Fruit fly (Drosophila melanogaster) whole organism, prepupa: ENCODE results near the gene Patj.
A peak's percentile ranks its signal among the peaks of the same experiment; 100 is the strongest.

Experiments
- Blimp-1 ChIP-seq: fragments of 200-800 bp; sonication (Bioruptor generic); optimal IDR thresholded peaks from 3 replicates; lab custom pipeline; 2017; ENCODE audit warnings: missing biosample characterization, missing genetic modification characterization, mild to moderate bottlenecking, moderate library complexity, missing genetic modification reagents
- CG10631 ChIP-seq: fragments of 200-800 bp; sonication (Bioruptor generic); optimal IDR thresholded peaks from 2 replicates; lab custom pipeline; 2016; ENCODE audit warnings: missing biosample characterization, missing genetic modification characterization
- CG10669 ChIP-seq: fragments of 200-800 bp; sonication (Bioruptor generic); optimal IDR thresholded peaks from 3 replicates; lab custom pipeline; 2018; ENCODE audit warnings: missing biosample characterization, mild to moderate bottlenecking, missing genetic modification characterization, moderate library complexity
- CG11294 ChIP-seq: fragments of 200-800 bp; sonication (Bioruptor generic); IDR thresholded peaks from 2 replicates; pipeline ENCODE4 v1.3.6; 2022; ENCODE audit warnings: missing biosample characterization, missing genetic modification characterization
- CG11762 ChIP-seq: fragments of 200-800 bp; sonication (Bioruptor generic); optimal IDR thresholded peaks from 3 replicates; lab custom pipeline; 2016; ENCODE audit warnings: missing biosample characterization, missing genetic modification characterization; ENCODE audit not compliant: insufficient read depth
- CG15336 ChIP-seq: fragments of 200-800 bp; sonication (Bioruptor generic); IDR thresholded peaks from 2 replicates; pipeline ENCODE4 v1.3.6; 2022; ENCODE audit warnings: missing biosample characterization, missing genetic modification characterization
- CG1621 ChIP-seq: fragments of 200-800 bp; sonication (Bioruptor generic); optimal IDR thresholded peaks from 3 replicates; lab custom pipeline; 2018; ENCODE audit warnings: missing biosample characterization, mild to moderate bottlenecking, missing genetic modification characterization
- CG3032 ChIP-seq: fragments of 200-800 bp; optimal IDR thresholded peaks from 2 replicates; lab custom pipeline; 2019; ENCODE audit warnings: missing biosample characterization, mild to moderate bottlenecking, missing genetic modification characterization, moderate library complexity
- CG31627 ChIP-seq: fragments of 200-800 bp; sonication (Bioruptor generic); optimal IDR thresholded peaks from 3 replicates; lab custom pipeline; 2016; ENCODE audit warnings: missing biosample characterization, missing genetic modification characterization
- CG32006 ChIP-seq: fragments of 200-800 bp; sonication (Bioruptor generic); optimal IDR thresholded peaks from 3 replicates; lab custom pipeline; 2017; ENCODE audit warnings: missing biosample characterization, mild to moderate bottlenecking, missing genetic modification characterization
- CG34406 ChIP-seq: fragments of 200-800 bp; sonication (Bioruptor generic); optimal IDR thresholded peaks from 3 replicates; lab custom pipeline; 2016; ENCODE audit warnings: missing biosample characterization, missing genetic modification characterization
- CG6163 ChIP-seq: fragments of 200-800 bp; sonication (Bioruptor generic); IDR thresholded peaks from 3 replicates; pipeline ENCODE4 v1.3.6; 2022; ENCODE audit warnings: missing biosample characterization, missing genetic modification characterization
- CG6276 ChIP-seq: fragments of 200-800 bp; sonication (Bioruptor generic); optimal IDR thresholded peaks from 2 replicates; lab custom pipeline; 2017; ENCODE audit warnings: missing biosample characterization, mild to moderate bottlenecking, missing genetic modification characterization
- CG6792 ChIP-seq: fragments of 200-800 bp; sonication (Bioruptor generic); optimal IDR thresholded peaks from 3 replicates; lab custom pipeline; 2016; ENCODE audit warnings: missing biosample characterization, missing genetic modification characterization
- CG6808 ChIP-seq: fragments of 200-800 bp; sonication (Bioruptor generic); optimal IDR thresholded peaks from 3 replicates; lab custom pipeline; 2017; ENCODE audit warnings: missing biosample characterization, missing genetic modification characterization, mild to moderate bottlenecking, moderate library complexity, missing genetic modification reagents
- CG6854 ChIP-seq: fragments of 200-800 bp; sonication (Bioruptor generic); optimal IDR thresholded peaks from 2 replicates; lab custom pipeline; 2017; ENCODE audit warnings: missing biosample characterization, mild to moderate bottlenecking, missing genetic modification characterization
- CG8119 ChIP-seq: fragments of 200-800 bp; sonication (Bioruptor generic); IDR thresholded peaks from 3 replicates; pipeline ENCODE4 v1.3.6; 2022; ENCODE audit warnings: missing biosample characterization, missing genetic modification characterization
- CG9139 ChIP-seq: fragments of 200-800 bp; sonication (Bioruptor generic); optimal IDR thresholded peaks from 3 replicates; lab custom pipeline; 2017; ENCODE audit warnings: missing biosample characterization, mild to moderate bottlenecking, missing genetic modification characterization
- Eip78C ChIP-seq: fragments of 200-800 bp; sonication (Bioruptor generic); peaks from one replicate; lab custom pipeline; 2016; ENCODE audit warnings: missing biosample characterization, missing genetic modification characterization
- Eip93F ChIP-seq: fragments of 200-800 bp; sonication (Bioruptor generic); optimal IDR thresholded peaks from 2 replicates; lab custom pipeline; 2016; ENCODE audit warnings: missing biosample characterization, mild to moderate bottlenecking, missing genetic modification characterization
- Ets21C ChIP-seq: fragments of 200-800 bp; sonication (Bioruptor generic); optimal IDR thresholded peaks from 3 replicates; lab custom pipeline; 2016; ENCODE audit warnings: missing biosample characterization, missing genetic modification characterization
- Ets96B ChIP-seq: fragments of 200-800 bp; optimal IDR thresholded peaks from 2 replicates; lab custom pipeline; 2019; ENCODE audit warnings: missing biosample characterization, mild to moderate bottlenecking, missing genetic modification characterization, moderate library complexity
- Gug ChIP-seq: fragments of 200-800 bp; sonication (Bioruptor generic); IDR thresholded peaks from 2 replicates; pipeline ENCODE4 v1.3.6; 2022; ENCODE audit warnings: missing biosample characterization, missing genetic modification characterization
- Hr38 ChIP-seq: sonication (Bioruptor generic); optimal IDR thresholded peaks from 2 replicates; lab custom pipeline; 2016; ENCODE audit warnings: missing biosample characterization, missing genetic modification characterization
- Hr39 ChIP-seq: fragments of 200-800 bp; sonication (Bioruptor generic); optimal IDR thresholded peaks from 2 replicates; lab custom pipeline; 2016; ENCODE audit warnings: missing biosample characterization, missing genetic modification characterization
- Lpt ChIP-seq: fragments of 200-800 bp; sonication (Bioruptor generic); optimal IDR thresholded peaks from 3 replicates; lab custom pipeline; 2016; ENCODE audit warnings: missing biosample characterization, missing genetic modification characterization
- Met ChIP-seq: fragments of 200-800 bp; sonication (Bioruptor generic); optimal IDR thresholded peaks from 3 replicates; lab custom pipeline; 2016; ENCODE audit warnings: missing biosample characterization, missing genetic modification characterization
- OdsH ChIP-seq: fragments of 200-800 bp; sonication (Bioruptor generic); optimal IDR thresholded peaks from 3 replicates; lab custom pipeline; 2016; ENCODE audit warnings: missing biosample characterization, missing genetic modification characterization
- Smox ChIP-seq: fragments of 200-800 bp; sonication (Bioruptor generic); optimal IDR thresholded peaks from 3 replicates; lab custom pipeline; 2016; ENCODE audit warnings: missing biosample characterization, missing genetic modification characterization
- Sox14 ChIP-seq: fragments of 200-800 bp; sonication (Bioruptor generic); optimal IDR thresholded peaks from 3 replicates; lab custom pipeline; 2016; ENCODE audit warnings: missing biosample characterization, missing genetic modification characterization
- achi ChIP-seq: fragments of 200-800 bp; sonication (Bioruptor generic); optimal IDR thresholded peaks from 3 replicates; lab custom pipeline; 2016; ENCODE audit warnings: missing biosample characterization, missing genetic modification characterization
- acj6 ChIP-seq: fragments of 200-800 bp; sonication (Bioruptor generic); optimal IDR thresholded peaks from 3 replicates; lab custom pipeline; 2016; ENCODE audit warnings: missing biosample characterization, missing genetic modification characterization
- dsx ChIP-seq: fragments of 200-800 bp; optimal IDR thresholded peaks from 3 replicates; lab custom pipeline; 2019; ENCODE audit warnings: missing biosample characterization, mild to moderate bottlenecking, missing genetic modification characterization, moderate library complexity; ENCODE audit not compliant: poor library complexity, severe bottlenecking
- eg ChIP-seq: fragments of 200-800 bp; sonication (Bioruptor generic); IDR thresholded peaks from 3 replicates; pipeline ENCODE4 v1.3.6; 2022; ENCODE audit warnings: missing biosample characterization, missing genetic modification characterization
- fd59A ChIP-seq: fragments of 200-800 bp; sonication (Bioruptor generic); optimal IDR thresholded peaks from 2 replicates; lab custom pipeline; 2017; ENCODE audit warnings: missing biosample characterization, mild to moderate bottlenecking, missing genetic modification characterization, missing genetic modification reagents
- fd85E ChIP-seq: fragments of 200-800 bp; sonication (Bioruptor generic); optimal IDR thresholded peaks from 3 replicates; lab custom pipeline; 2016; ENCODE audit warnings: missing biosample characterization, missing genetic modification characterization
- fkh ChIP-seq: fragments of 200-800 bp; sonication (Bioruptor generic); optimal IDR thresholded peaks from 3 replicates; lab custom pipeline; 2017; ENCODE audit warnings: missing biosample characterization, mild to moderate bottlenecking, missing genetic modification characterization, moderate library complexity
- lz ChIP-seq: fragments of 200-800 bp; sonication (Bioruptor generic); optimal IDR thresholded peaks from 3 replicates; lab custom pipeline; 2016; ENCODE audit warnings: missing biosample characterization, missing genetic modification characterization
- net ChIP-seq: fragments of 200-800 bp; sonication (Bioruptor generic); optimal IDR thresholded peaks from 3 replicates; lab custom pipeline; 2016; ENCODE audit warnings: missing biosample characterization, missing genetic modification characterization
- pdm3 ChIP-seq: fragments of 200-800 bp; sonication (Bioruptor generic); optimal IDR thresholded peaks from 3 replicates; lab custom pipeline; 2016; ENCODE audit warnings: missing biosample characterization, missing genetic modification characterization
- salr ChIP-seq, 2 experiments: fragments of 200-800 bp; sonication (Bioruptor generic); optimal IDR thresholded peaks; 3 replicates each; lab custom pipeline; 2016 to 2018; ENCODE audit warnings: missing biosample characterization in 2 of 2, missing genetic modification characterization in 2 of 2, mild to moderate bottlenecking in 1 of 2
- spab ChIP-seq: fragments of 200-800 bp; sonication (Bioruptor generic); optimal IDR thresholded peaks from 2 replicates; lab custom pipeline; 2017; ENCODE audit warnings: missing biosample characterization, mild to moderate bottlenecking, missing genetic modification characterization, missing genetic modification reagents
- ss ChIP-seq, 2 experiments: fragments of 200-800 bp; sonication (Bioruptor generic); optimal IDR thresholded peaks; 2 replicates in 1 of 2; 3 replicates in 1 of 2; lab custom pipeline; 2017 to 2018; ENCODE audit warnings: mild to moderate bottlenecking in 2 of 2, missing biosample characterization in 2 of 2, missing genetic modification characterization in 2 of 2, moderate library complexity in 1 of 2
- svp ChIP-seq: fragments of 200-800 bp; sonication (Bioruptor generic); peaks from one replicate; lab custom pipeline; 2016; ENCODE audit warnings: missing biosample characterization, missing genetic modification characterization
- topi ChIP-seq: fragments of 200-800 bp; sonication (Bioruptor generic); optimal IDR thresholded peaks from 3 replicates; lab custom pipeline; 2016; ENCODE audit warnings: missing biosample characterization, missing genetic modification characterization
- vri ChIP-seq: fragments of 200-800 bp; sonication (Bioruptor generic); optimal IDR thresholded peaks from 3 replicates; lab custom pipeline; 2016; ENCODE audit warnings: missing biosample characterization, mild to moderate bottlenecking, missing genetic modification characterization

Gene Patj

dm6 chr3L:1794164-1794942 is 4.2 kb upstream of the Patj start:
- TF ChIP-seq CG6808 (GFP tag; lab: Kevin White, UChicago) = no peak
- no peak for TF ChIP-seq CG6792 (GFP tag; lab: Kevin White, UChicago)
- TF ChIP-seq CG6163 (GFP tag; lab: Robert Waterston, UW) = peak; percentile 56
- peak; percentile 85 for TF ChIP-seq svp
- TF ChIP-seq Hr38 = no peak
- no peak for TF ChIP-seq CG10669 (GFP tag; lab: Kevin White, UChicago)
- no peak for TF ChIP-seq achi (GFP tag; lab: Kevin White, UChicago)
- TF ChIP-seq Eip78C (GFP tag; lab: Kevin White, UChicago) = no peak
- TF ChIP-seq Met = no peak
- no peak for TF ChIP-seq Ets96B (tag; lab: Kevin White, UChicago)
- TF ChIP-seq CG3032 (tag; lab: Kevin White, UChicago) = no peak
- peak; percentile 50 for TF ChIP-seq Blimp-1
- TF ChIP-seq Eip93F = no peak
- TF ChIP-seq fd59A (GFP tag; lab: Kevin White, UChicago) = no peak
- TF ChIP-seq acj6 (GFP tag; lab: Kevin White, UChicago) = no peak
- no peak for TF ChIP-seq CG11762 (GFP tag; lab: Kevin White, UChicago)
- no peak for TF ChIP-seq Sox14 (GFP tag; lab: Kevin White, UChicago)
- TF ChIP-seq Smox (GFP tag; lab: Kevin White, UChicago) = no peak
- no peak for TF ChIP-seq CG31627 (GFP tag; lab: Kevin White, UChicago)
- peak in 1 of 2 experiments; percentile 2 for TF ChIP-seq ss (GFP tag; optimal IDR thresholded peaks at IDR 0.05; lab: Kevin White, UChicago)
- no peak for TF ChIP-seq lz (GFP tag; lab: Kevin White, UChicago)
- no peak for TF ChIP-seq CG10631 (GFP tag; lab: Kevin White, UChicago)
- TF ChIP-seq salr (GFP tag; optimal IDR thresholded peaks at IDR 0.05; lab: Kevin White, UChicago) = no peak
- TF ChIP-seq eg = 0 out of 3 replicates have a peak, but pooled peaks have one; percentile 23
- no peak for TF ChIP-seq Hr39 (GFP tag; lab: Kevin White, UChicago)
- TF ChIP-seq spab (GFP tag; lab: Kevin White, UChicago) = no peak
- TF ChIP-seq net (GFP tag; lab: Kevin White, UChicago) = no peak
- TF ChIP-seq vri (GFP tag; lab: Kevin White, UChicago) = peak; percentile 90
- TF ChIP-seq CG11294 (GFP tag; lab: Robert Waterston, UW) = no peak
- TF ChIP-seq CG32006 (GFP tag; lab: Kevin White, UChicago) = no peak
- TF ChIP-seq pdm3 (GFP tag; lab: Kevin White, UChicago) = no peak
- TF ChIP-seq Lpt (GFP tag; lab: Kevin White, UChicago) = no peak
- TF ChIP-seq OdsH (GFP tag; lab: Kevin White, UChicago) = no peak
- TF ChIP-seq CG1621 (tag; lab: Kevin White, UChicago) = no peak
- TF ChIP-seq Gug (GFP tag; lab: Robert Waterston, UW) = no peak
- peak; percentile 15 for TF ChIP-seq CG6854 (GFP tag; lab: Kevin White, UChicago)
- no peak for TF ChIP-seq CG34406 (GFP tag; lab: Kevin White, UChicago)
- no peak for TF ChIP-seq topi (GFP tag; lab: Kevin White, UChicago)
- no peak for TF ChIP-seq fd85E (GFP tag; lab: Kevin White, UChicago)
- TF ChIP-seq CG6276 = no peak
- TF ChIP-seq dsx = peak; percentile 99
- peak; percentile 19; the same call in 1 of the 2 replicates for TF ChIP-seq CG15336 (GFP tag; lab: Robert Waterston, UW)
- TF ChIP-seq CG8119 = peak; percentile 33; the same call in 2 of the 3 replicates
- peak; percentile 63 for TF ChIP-seq fkh (GFP tag; lab: Kevin White, UChicago)
- no peak for TF ChIP-seq CG9139 (GFP tag; lab: Kevin White, UChicago)
- no peak for TF ChIP-seq Ets21C (GFP tag; lab: Kevin White, UChicago)
